Worm (Caenorhabditis elegans) whole organism, L1 larva: ENCODE results near the gene wee-1.1.

Experiments used
- ceh-88 ChIP-seq: fragments of 200-800 bp; sonication (Bioruptor generic); IDR thresholded peaks from 2 replicates; pipeline ENCODE4 v1.3.6; 2022; ENCODE audit warnings: missing genetic modification characterization, missing compliant biosample characterization
- ceh-90 ChIP-seq: sonication (generic microtip); optimal IDR thresholded peaks from 2 replicates; lab custom pipeline; 2016; ENCODE audit warnings: missing genetic modification characterization, missing compliant biosample characterization
- elt-3 ChIP-seq, 6 experiments: fragments of 150-350 bp in 1 of 6; sonication (generic microtip); optimal IDR thresholded peaks; 2 replicates each; lab custom pipeline; 2017 to 2018; ENCODE audit warnings: missing biosample characterization in 6 of 6, missing genetic modification characterization in 6 of 6, inconsistent platforms in 1 of 6
- pqm-1 ChIP-seq: sonication (generic microtip); optimal IDR thresholded peaks from 3 replicates; lab custom pipeline; 2017; ENCODE audit warnings: missing biosample characterization, missing genetic modification characterization

DNA sequence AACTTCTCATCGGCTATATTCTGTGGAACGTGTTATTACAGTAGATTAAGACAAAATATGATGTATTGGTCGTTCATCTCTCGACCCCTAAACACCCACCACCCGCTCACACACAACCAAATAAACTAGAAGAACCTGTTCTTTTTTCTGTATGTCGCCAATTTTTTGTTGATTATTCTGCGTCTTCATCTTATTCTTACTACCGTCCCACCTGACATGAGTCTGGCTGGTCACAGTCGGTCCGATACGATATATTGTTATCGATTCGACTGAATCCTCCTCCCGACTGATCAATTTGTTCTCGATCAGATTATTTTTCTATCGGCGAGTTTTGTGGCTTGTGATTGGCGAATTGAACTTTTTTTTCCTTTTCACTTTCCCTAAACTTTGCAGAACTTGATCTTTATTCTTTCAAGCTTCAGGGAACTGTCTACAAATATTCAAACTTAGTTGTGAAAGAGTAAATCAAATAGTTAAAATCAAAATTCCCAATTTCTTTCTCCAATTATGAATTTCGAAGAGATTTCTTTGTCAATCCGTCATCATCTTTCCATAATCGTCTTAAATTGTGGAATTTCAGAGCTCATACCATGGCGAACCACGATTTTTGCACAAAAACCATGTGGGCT lies 28.3 kb downstream of the wee-1.1 start, which contains the start of gene F35H8.2:
- TF ChIP-seq pqm-1 (no peak), ceh-90 (tag; lab: Kevin White, UChicago) (no peak), ceh-88 (no peak), elt-3 (tag; optimal IDR thresholded peaks at IDR 0.05; lab: Kevin White, UChicago) (peak in 1 of 6 experiments; percentile 29)
